Worm (Caenorhabditis elegans): ENCODE measurements around the gene T15B12.2.
A peak's percentile ranks its signal among the peaks of the same experiment; 100 is the strongest.

Gene T15B12.2

ce11 chrIII:5267217-5267906 lies 34.3 kb downstream of the T15B12.2 start, which contains the start of gene ZC395.5:
ZC395.5 (plus strand) TSS chrIII:5267848.
- peak; percentile 17 for TF ChIP-seq ceh-27 (GFP tag; optimal IDR thresholded peaks at IDR 0.05)
- peak; percentile 17 for TF ChIP-seq nhr-80 (tag; optimal IDR thresholded peaks at IDR 0.05)
- no peak for TF ChIP-seq snpc-4 (GFP tag; optimal IDR thresholded peaks at IDR 0.05)
- TF ChIP-seq snpc-4 (tag; optimal IDR thresholded peaks at IDR 0.05) = no peak
- no peak for TF ChIP-seq F22D6.2 (tag; optimal IDR thresholded peaks at IDR 0.05)
- TF ChIP-seq rpc-1 (optimal IDR thresholded peaks at IDR 0.05) = no peak
- TF ChIP-seq rpc-1 (tag; optimal IDR thresholded peaks at IDR 0.05) = peak; percentile 45
- no peak for TF ChIP-seq Y67H2A.10 (GFP tag; conservative IDR thresholded peaks at IDR 0.05)
- TF ChIP-seq him-1 (tag; optimal IDR thresholded peaks at IDR 0.05) = peak; percentile 4
- peak in 1 of 3 experiments; percentile 31 for TF ChIP-seq lin-35 (GFP tag; optimal IDR thresholded peaks at IDR 0.05)
- no peak for TF ChIP-seq F57A8.1 (GFP tag; optimal IDR thresholded peaks at IDR 0.05)
- no peak for TF ChIP-seq pbrm-1 (GFP tag; IDR thresholded peaks at IDR 0.05)
- no peak for TF ChIP-seq Y53G8AR.9 (GFP tag; conservative IDR thresholded peaks at IDR 0.05)
- no peak for TF ChIP-seq F23B12.7 (tag; optimal IDR thresholded peaks at IDR 0.05; ENCODE audit: insufficient read depth)
- no peak for TF ChIP-seq hsf-1 (GFP tag; IDR thresholded peaks at IDR 0.05)

ce11 chrIII:5264813-5265212 lies 36.9 kb downstream of the T15B12.2 start, which contains the start of gene gro-1:
gro-1 (plus strand) TSS chrIII:5265113.
- no peak for TF ChIP-seq egl-18 (GFP tag; IDR thresholded peaks at IDR 0.05)
- TF ChIP-seq hmg-20 (GFP tag; IDR thresholded peaks at IDR 0.05) = no peak
- no peak for TF ChIP-seq mxl-1 (tag; optimal IDR thresholded peaks at IDR 0.05)
- TF ChIP-seq nhr-179 (tag; optimal IDR thresholded peaks at IDR 0.05) = no peak
- no peak for TF ChIP-seq F57C9.4 (tag; optimal IDR thresholded peaks at IDR 0.05)
- TF ChIP-seq nhr-90 (tag; optimal IDR thresholded peaks at IDR 0.05) = no peak
- TF ChIP-seq madf-3 (GFP tag; IDR thresholded peaks at IDR 0.05) = no peak
- TF ChIP-seq rpc-1 (optimal IDR thresholded peaks at IDR 0.05) = no peak
- no peak for TF ChIP-seq rpc-1 (tag; optimal IDR thresholded peaks at IDR 0.05)

ce11 chrIII:5263299-5263993 lies 38.2 kb downstream of the T15B12.2 start, which contains the start of the genes C34E10.9 and hap-1:
C34E10.9 (minus strand) TSS chrIII:5263399.
hap-1 (plus strand) TSS chrIII:5263943.
- TF ChIP-seq egl-18 (GFP tag; IDR thresholded peaks at IDR 0.05) = no peak
- no peak for TF ChIP-seq pha-4 (tag; optimal IDR thresholded peaks at IDR 0.05)
- no peak for TF ChIP-seq sdz-38 (tag; optimal IDR thresholded peaks at IDR 0.05)
- TF ChIP-seq ceh-27 (GFP tag; optimal IDR thresholded peaks at IDR 0.05) = no peak
- TF ChIP-seq F57C9.4 (tag; optimal IDR thresholded peaks at IDR 0.05) = no peak
- TF ChIP-seq dox-1 (GFP tag; IDR thresholded peaks at IDR 0.05) = no peak
- TF ChIP-seq madf-10 (tag; optimal IDR thresholded peaks at IDR 0.05) = no peak
- no peak for TF ChIP-seq madf-3 (GFP tag; IDR thresholded peaks at IDR 0.05)
- no peak for TF ChIP-seq Y53F4B.3 (GFP tag; IDR thresholded peaks at IDR 0.05)
- no peak for TF ChIP-seq lir-1 (GFP tag; conservative IDR thresholded peaks at IDR 0.05)
- no peak for TF ChIP-seq F57A8.1 (GFP tag; optimal IDR thresholded peaks at IDR 0.05)
- TF ChIP-seq tlf-1 (GFP tag; optimal IDR thresholded peaks at IDR 0.05) = no peak
- TF ChIP-seq Y67H2A.10 (GFP tag; conservative IDR thresholded peaks at IDR 0.05) = no peak
- no peak for TF ChIP-seq rcor-1 (GFP tag; IDR thresholded peaks at IDR 0.05)
- TF ChIP-seq snpc-4 (GFP tag; optimal IDR thresholded peaks at IDR 0.05) = no peak
- no peak for TF ChIP-seq snpc-4 (tag; optimal IDR thresholded peaks at IDR 0.05)
- no peak for TF ChIP-seq Y53G8AR.9 (GFP tag; conservative IDR thresholded peaks at IDR 0.05)

ce11 chrIII:5260394-5260793 lies 41.3 kb downstream of the T15B12.2 start, which contains the start of gene gop-3:
gop-3 (plus strand) TSS chrIII:5260694.
- no peak for TF ChIP-seq hsf-1 (GFP tag; IDR thresholded peaks at IDR 0.05)
- no peak for TF ChIP-seq rec-8 (tag; optimal IDR thresholded peaks at IDR 0.05)
- no peak for TF ChIP-seq K12H6.12 (tag; optimal IDR thresholded peaks at IDR 0.05)
- TF ChIP-seq Y53F4B.3 (GFP tag; IDR thresholded peaks at IDR 0.05) = no peak
- TF ChIP-seq F23B12.7 (tag; optimal IDR thresholded peaks at IDR 0.05; ENCODE audit: insufficient read depth) = no peak
- no peak for TF ChIP-seq nhr-80 (tag; optimal IDR thresholded peaks at IDR 0.05)
- no peak for TF ChIP-seq egl-44 (GFP tag; IDR thresholded peaks at IDR 0.05)
- TF ChIP-seq ztf-28 (GFP tag; IDR thresholded peaks at IDR 0.05) = no peak
- TF ChIP-seq ceh-58 (GFP tag; IDR thresholded peaks at IDR 0.05) = no peak
- no peak for TF ChIP-seq Y67H2A.10 (GFP tag; conservative IDR thresholded peaks at IDR 0.05)
- no peak for TF ChIP-seq F55B11.4 (tag; optimal IDR thresholded peaks at IDR 0.05; ENCODE audit: borderline replicate concordance, insufficient read depth)
- TF ChIP-seq B0261.1 (tag; optimal IDR thresholded peaks at IDR 0.05) = no peak
- TF ChIP-seq lin-35 (GFP tag; optimal IDR thresholded peaks at IDR 0.05) = no peak
- no peak for TF ChIP-seq dpl-1 (GFP tag; optimal IDR thresholded peaks at IDR 0.05)
- TF ChIP-seq cebp-2 (GFP tag; IDR thresholded peaks at IDR 0.05) = no peak
- no peak for TF ChIP-seq C17E4.6 (GFP tag; IDR thresholded peaks at IDR 0.05)
- no peak for TF ChIP-seq F57A8.1 (GFP tag; optimal IDR thresholded peaks at IDR 0.05)
- TF ChIP-seq repo-1 (tag; optimal IDR thresholded peaks at IDR 0.05) = no peak
